Fruit fly (Drosophila melanogaster) whole organism, embryonic: Measurements from ENCODE around the gene CG33490.

Experiments
- Bgb ChIP-seq: fragments of 200-800 bp; sonication (Bioruptor generic); IDR thresholded peaks from 2 replicates; pipeline ENCODE4 v1.3.6; 2022; ENCODE audit warnings: missing biosample characterization, missing genetic modification characterization; ENCODE audit not compliant: partially characterized antibody
- CG10543 ChIP-seq: fragments of 200-800 bp; sonication (Bioruptor generic); optimal IDR thresholded peaks from 3 replicates; lab custom pipeline; 2017; ENCODE audit warnings: missing biosample characterization, mild to moderate bottlenecking, missing genetic modification characterization, moderate library complexity
- CG10565 ChIP-seq: fragments of 200-800 bp; sonication (Bioruptor generic); optimal IDR thresholded peaks from 3 replicates; lab custom pipeline; 2016; ENCODE audit warnings: missing biosample characterization, mild to moderate bottlenecking, missing genetic modification characterization
- CG11093 ChIP-seq: fragments of 200-800 bp; sonication (Bioruptor generic); IDR thresholded peaks from 3 replicates; pipeline ENCODE4 v1.3.6; 2022; ENCODE audit warnings: missing biosample characterization, missing genetic modification characterization
- CG12071 ChIP-seq: fragments of 200-800 bp; sonication (Bioruptor generic); optimal IDR thresholded peaks from 3 replicates; lab custom pipeline; 2018; ENCODE audit warnings: missing biosample characterization, mild to moderate bottlenecking, missing genetic modification characterization
- CG13894 ChIP-seq: fragments of 200-800 bp; sonication (Bioruptor generic); optimal IDR thresholded peaks from 3 replicates; lab custom pipeline; 2018; ENCODE audit warnings: missing biosample characterization, mild to moderate bottlenecking, missing genetic modification characterization, moderate library complexity
- CG14965 ChIP-seq: fragments of 200-800 bp; sonication (Bioruptor generic); optimal IDR thresholded peaks from 2 replicates; lab custom pipeline; 2016; ENCODE audit warnings: missing biosample characterization, missing genetic modification characterization, borderline replicate concordance
- CG15011 ChIP-seq: fragments of 200-800 bp; sonication (Bioruptor generic); optimal IDR thresholded peaks from 3 replicates; lab custom pipeline; 2018; ENCODE audit warnings: missing biosample characterization, mild to moderate bottlenecking, missing genetic modification characterization
- CG16813 ChIP-seq: fragments of 200-800 bp; sonication (Bioruptor generic); IDR thresholded peaks from 3 replicates; pipeline ENCODE4 v1.3.6; 2022; ENCODE audit warnings: missing biosample characterization, missing genetic modification characterization; ENCODE audit not compliant: partially characterized antibody
- CG1832 ChIP-seq: fragments of 200-800 bp; sonication (Bioruptor generic); optimal IDR thresholded peaks from 2 replicates; lab custom pipeline; 2017; ENCODE audit warnings: missing biosample characterization, mild to moderate bottlenecking, missing genetic modification characterization, inconsistent platforms
- CG2712 ChIP-seq: fragments of 200-800 bp; optimal IDR thresholded peaks from 3 replicates; lab custom pipeline; 2019; ENCODE audit warnings: missing biosample characterization, mild to moderate bottlenecking, missing genetic modification characterization, moderate library complexity
- CG30431 ChIP-seq: fragments of 200-800 bp; sonication (Bioruptor generic); optimal IDR thresholded peaks from 2 replicates; lab custom pipeline; 2017; ENCODE audit warnings: missing biosample characterization, missing genetic modification characterization
- CG3281 ChIP-seq: fragments of 200-800 bp; sonication (Bioruptor generic); optimal IDR thresholded peaks from 3 replicates; lab custom pipeline; 2017; ENCODE audit warnings: missing biosample characterization, mild to moderate bottlenecking, missing genetic modification characterization
- CG34376 ChIP-seq: fragments of 200-800 bp; sonication (Bioruptor generic); optimal IDR thresholded peaks from 2 replicates; lab custom pipeline; 2018; ENCODE audit warnings: missing biosample characterization, mild to moderate bottlenecking, missing genetic modification characterization
- CG3838 ChIP-seq: fragments of 200-800 bp; sonication (Bioruptor generic); optimal IDR thresholded peaks from 3 replicates; lab custom pipeline; 2016; ENCODE audit warnings: missing biosample characterization, missing genetic modification characterization
- CG7271 ChIP-seq: fragments of 200-800 bp; sonication (Bioruptor generic); optimal IDR thresholded peaks from 2 replicates; lab custom pipeline; 2018; ENCODE audit warnings: missing biosample characterization, mild to moderate bottlenecking, missing genetic modification characterization, moderate library complexity
- CG9609 ChIP-seq: fragments of 200-800 bp; sonication (Bioruptor generic); optimal IDR thresholded peaks from 3 replicates; lab custom pipeline; 2016; ENCODE audit warnings: missing biosample characterization, missing genetic modification characterization
- CG9797 ChIP-seq: fragments of 200-800 bp; sonication (Bioruptor generic); optimal IDR thresholded peaks from 3 replicates; lab custom pipeline; 2018; ENCODE audit warnings: missing biosample characterization, mild to moderate bottlenecking, missing genetic modification characterization
- Deaf1 ChIP-seq: fragments of 200-800 bp; optimal IDR thresholded peaks from 3 replicates; lab custom pipeline; 2019; ENCODE audit warnings: missing biosample characterization, mild to moderate bottlenecking, missing genetic modification characterization, moderate library complexity
- Dfd ChIP-seq, 2 experiments: fragments of >200 bp; optimal IDR thresholded peaks; 2 replicates each; lab custom pipeline; 2017; ENCODE audit warnings: missing biosample characterization in 2 of 2, missing genetic modification characterization in 2 of 2
- E2f1 ChIP-seq: fragments of 200-800 bp; sonication (Bioruptor generic); IDR thresholded peaks from 2 replicates; pipeline ENCODE4 v1.3.6; 2022; ENCODE audit warnings: missing biosample characterization, missing genetic modification characterization
- HLH54F ChIP-seq: fragments of 200-800 bp; sonication (Bioruptor generic); optimal IDR thresholded peaks from 3 replicates; lab custom pipeline; 2016; ENCODE audit warnings: missing biosample characterization, missing genetic modification characterization
- Hand ChIP-seq: fragments of 200-800 bp; sonication (Bioruptor generic); optimal IDR thresholded peaks from 2 replicates; lab custom pipeline; 2017; ENCODE audit warnings: mild to moderate bottlenecking, missing biosample characterization, missing genetic modification reagents, missing genetic modification characterization
- Hmr ChIP-seq: fragments of 200-800 bp; sonication (Bioruptor generic); optimal IDR thresholded peaks from 3 replicates; lab custom pipeline; 2017; ENCODE audit warnings: mild to moderate bottlenecking, missing biosample characterization, missing genetic modification reagents, missing genetic modification characterization
- Hmx ChIP-seq: fragments of 200-800 bp; sonication (Bioruptor generic); optimal IDR thresholded peaks from 2 replicates; lab custom pipeline; 2016; ENCODE audit warnings: missing biosample characterization, missing genetic modification characterization
- Lhr ChIP-seq: fragments of 200-800 bp; sonication (Bioruptor generic); optimal IDR thresholded peaks from 3 replicates; lab custom pipeline; 2017; ENCODE audit warnings: mild to moderate bottlenecking, missing biosample characterization, missing genetic modification reagents, missing genetic modification characterization
- Mes4 ChIP-seq: fragments of 200-800 bp; sonication (Bioruptor generic); optimal IDR thresholded peaks from 2 replicates; lab custom pipeline; 2016; ENCODE audit warnings: missing biosample characterization, missing genetic modification characterization
- Myb ChIP-seq: fragments of 200-800 bp; sonication (Bioruptor generic); optimal IDR thresholded peaks from 2 replicates; lab custom pipeline; 2016; ENCODE audit warnings: missing biosample characterization, missing genetic modification characterization
- NFAT ChIP-seq: fragments of 200-800 bp; sonication (Bioruptor generic); IDR thresholded peaks from 2 replicates; pipeline ENCODE4 v1.3.6; 2022; ENCODE audit warnings: missing biosample characterization, missing genetic modification characterization
- Ravus ChIP-seq: fragments of 200-800 bp; sonication (Bioruptor generic); IDR thresholded peaks from 2 replicates; pipeline ENCODE4 v1.3.6; 2022; ENCODE audit warnings: missing biosample characterization, missing genetic modification characterization
- Vsx1 ChIP-seq: fragments of 200-800 bp; sonication (Bioruptor generic); optimal IDR thresholded peaks from 2 replicates; lab custom pipeline; 2017; ENCODE audit warnings: missing biosample characterization, mild to moderate bottlenecking, missing genetic modification characterization, missing genetic modification reagents
- Xbp1 ChIP-seq: fragments of 200-800 bp; sonication (Bioruptor generic); optimal IDR thresholded peaks from 3 replicates; lab custom pipeline; 2016; ENCODE audit warnings: missing biosample characterization, mild to moderate bottlenecking, missing genetic modification characterization
- amos ChIP-seq: fragments of 200-800 bp; sonication (Bioruptor generic); IDR thresholded peaks from 2 replicates; pipeline ENCODE4 v1.3.6; 2022; ENCODE audit warnings: missing biosample characterization, missing genetic modification characterization; ENCODE audit not compliant: partially characterized antibody
- croc ChIP-seq: fragments of 200-800 bp; sonication (Bioruptor generic); conservative IDR thresholded peaks from 3 replicates; pipeline ENCODE4 v1.3.6; 2022; ENCODE audit warnings: missing biosample characterization, missing genetic modification characterization
- crol ChIP-seq: fragments of 200-800 bp; sonication (Bioruptor generic); IDR thresholded peaks from 2 replicates; pipeline ENCODE4 v1.3.6; 2022; ENCODE audit warnings: missing biosample characterization, missing genetic modification characterization
- crp ChIP-seq, 2 experiments: fragments of 200-800 bp; sonication (Bioruptor generic); optimal IDR thresholded peaks; 2 replicates in 1 of 2; 3 replicates in 1 of 2; lab custom pipeline; 2017; ENCODE audit warnings: missing biosample characterization in 2 of 2, missing genetic modification characterization in 2 of 2, mild to moderate bottlenecking in 1 of 2, moderate library complexity in 1 of 2
- gfzf ChIP-seq: fragments of 200-800 bp; sonication (Bioruptor generic); optimal IDR thresholded peaks from 2 replicates; lab custom pipeline; 2016; ENCODE audit warnings: missing biosample characterization, mild to moderate bottlenecking, missing genetic modification characterization, moderate library complexity
- lab ChIP-seq: fragments of 200-800 bp; sonication (Bioruptor generic); optimal IDR thresholded peaks from 3 replicates; lab custom pipeline; 2017; ENCODE audit warnings: missing biosample characterization, missing genetic modification characterization, mild to moderate bottlenecking, moderate library complexity, missing genetic modification reagents
- nerfin-2 ChIP-seq: fragments of 200-800 bp; sonication (Bioruptor generic); IDR thresholded peaks from 2 replicates; pipeline ENCODE4 v1.3.6; 2022; ENCODE audit warnings: missing biosample characterization, missing genetic modification characterization; ENCODE audit not compliant: partially characterized antibody
- pho ChIP-seq: fragments of 200-800 bp; sonication (Bioruptor generic); optimal IDR thresholded peaks from 2 replicates; lab custom pipeline; 2016; ENCODE audit warnings: missing biosample characterization, missing genetic modification characterization
- pita ChIP-seq: fragments of 200-800 bp; sonication (Bioruptor generic); optimal IDR thresholded peaks from 2 replicates; lab custom pipeline; 2017; ENCODE audit warnings: missing biosample characterization, mild to moderate bottlenecking, missing genetic modification characterization
- run ChIP-seq: fragments of 200-800 bp; sonication (Bioruptor generic); optimal IDR thresholded peaks from 3 replicates; lab custom pipeline; 2018; ENCODE audit warnings: missing biosample characterization, mild to moderate bottlenecking, missing genetic modification characterization
- sens ChIP-seq: fragments of 200-800 bp; sonication (Bioruptor generic); peaks from one replicate; lab custom pipeline; 2016; ENCODE audit warnings: missing biosample characterization, missing genetic modification characterization
- sim ChIP-seq: fragments of 200-800 bp; sonication (Bioruptor generic); IDR thresholded peaks from 2 replicates; pipeline ENCODE4 v1.3.6; 2022; ENCODE audit warnings: missing biosample characterization, missing genetic modification characterization
- sna ChIP-seq: fragments of 200-800 bp; sonication (Bioruptor generic); IDR thresholded peaks from 2 replicates; pipeline ENCODE4 v1.3.6; 2022; ENCODE audit warnings: missing biosample characterization, missing genetic modification characterization; ENCODE audit not compliant: partially characterized antibody
- tx ChIP-seq: fragments of 200-800 bp; sonication (Bioruptor generic); optimal IDR thresholded peaks from 2 replicates; lab custom pipeline; 2016; ENCODE audit warnings: missing biosample characterization, missing genetic modification characterization
- vfl ChIP-seq: fragments of 200-800 bp; sonication (Bioruptor generic); optimal IDR thresholded peaks from 2 replicates; lab custom pipeline; 2016; ENCODE audit warnings: missing biosample characterization, missing genetic modification characterization
- wdn ChIP-seq: fragments of 200-800 bp; sonication (Bioruptor generic); IDR thresholded peaks from 2 replicates; pipeline ENCODE4 v1.3.6; 2022; ENCODE audit warnings: missing biosample characterization, missing genetic modification characterization
- zen ChIP-seq: fragments of 200-800 bp; sonication (Bioruptor generic); optimal IDR thresholded peaks from 3 replicates; lab custom pipeline; 2018; ENCODE audit warnings: missing biosample characterization, mild to moderate bottlenecking, missing genetic modification characterization, moderate library complexity

Gene CG33490

DNA sequence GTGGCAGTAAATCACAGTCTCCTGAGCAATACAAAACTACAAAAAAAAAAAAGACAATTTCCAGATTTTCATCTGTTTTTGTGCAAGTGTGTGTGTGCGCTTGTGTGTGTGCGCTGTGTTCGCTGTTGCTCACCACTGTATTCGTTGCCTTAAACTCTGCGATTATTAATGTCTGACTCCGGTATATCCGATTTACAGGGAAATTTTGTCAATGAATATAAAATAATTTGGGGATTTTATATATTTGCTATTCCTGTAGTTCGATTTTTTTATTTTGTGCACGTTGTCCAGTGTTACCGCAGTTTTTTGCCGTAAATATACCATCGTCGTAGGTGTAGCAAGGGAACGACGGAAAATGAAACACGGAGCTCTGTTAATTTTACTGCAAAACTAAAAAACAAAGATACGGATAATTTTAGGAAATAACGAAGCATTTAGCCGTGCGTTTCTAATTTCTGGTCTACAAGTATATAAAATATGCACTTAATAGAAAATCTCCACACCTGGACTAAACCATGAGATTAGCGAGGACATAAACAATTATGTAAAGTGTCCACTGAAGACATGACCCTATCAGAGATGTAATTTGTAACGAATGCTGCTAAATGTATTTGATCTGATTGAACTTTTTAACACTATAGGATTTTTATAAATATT lies 34.8 kb upstream of the CG33490 start, which contains the start of gene Duba (continued):
- TF ChIP-seq CG16813 (GFP tag; lab: Robert Waterston, UW), result 0 out of 3 replicates have a peak, but pooled peaks have one; percentile 20
- no peak for TF ChIP-seq wdn
- peak; percentile 24 for TF ChIP-seq Xbp1 (GFP tag; lab: Kevin White, UChicago)
- no peak for TF ChIP-seq run
- no peak for TF ChIP-seq Ravus (GFP tag; lab: Robert Waterston, UW)
- no peak for TF ChIP-seq sim (GFP tag; lab: Robert Waterston, UW)
- TF ChIP-seq Hmr (GFP tag; lab: Kevin White, UChicago), result peak; percentile 2
- TF ChIP-seq E2f1, result no peak
- TF ChIP-seq Myb (GFP tag; lab: Kevin White, UChicago), result peak; percentile 40
- peak; percentile 10 for TF ChIP-seq zen
- no peak for TF ChIP-seq CG10543 (GFP tag; lab: Kevin White, UChicago)
- no peak for TF ChIP-seq CG9609 (GFP tag; lab: Kevin White, UChicago)
- TF ChIP-seq sens, result peak; percentile 87
- no peak for TF ChIP-seq CG30431 (GFP tag; lab: Kevin White, UChicago)
- no peak for TF ChIP-seq Hmx
- no peak for TF ChIP-seq CG3838 (GFP tag; lab: Kevin White, UChicago)
- TF ChIP-seq CG2712 (tag; lab: Kevin White, UChicago), result peak; percentile 43
- no peak for TF ChIP-seq tx
- no peak for TF ChIP-seq CG11093 (GFP tag; lab: Robert Waterston, UW)
- TF ChIP-seq CG9797 (GFP tag; lab: Kevin White, UChicago), result peak; percentile 55
- no peak for TF ChIP-seq CG7271 (tag; lab: Kevin White, UChicago)
- TF ChIP-seq amos (GFP tag; lab: Robert Waterston, UW), result 0 out of 2 replicates have a peak, but pooled peaks have one; percentile 11
- peak in 1 of 2 experiments; percentile 23 for TF ChIP-seq crp (GFP tag; optimal IDR thresholded peaks at IDR 0.05; lab: Kevin White, UChicago)
- no peak for TF ChIP-seq CG1832 (GFP tag; lab: Kevin White, UChicago)
- peak; percentile 63 for TF ChIP-seq pita (GFP tag; lab: Kevin White, UChicago)
- no peak for TF ChIP-seq CG14965
- no peak for TF ChIP-seq CG3281
- TF ChIP-seq Hand, result no peak
- peak; percentile 29; the same call in 1 of the 2 replicates for TF ChIP-seq Bgb (GFP tag; lab: Robert Waterston, UW)
- peak; percentile 56 for TF ChIP-seq Lhr (GFP tag; lab: Kevin White, UChicago)
- no peak for TF ChIP-seq CG10565 (GFP tag; lab: Kevin White, UChicago)
- TF ChIP-seq lab (GFP tag; lab: Kevin White, UChicago), result no peak
- peak; percentile 86 for TF ChIP-seq gfzf (GFP tag; lab: Kevin White, UChicago)
- TF ChIP-seq, all 482 proteins: peak for 58

DNA sequence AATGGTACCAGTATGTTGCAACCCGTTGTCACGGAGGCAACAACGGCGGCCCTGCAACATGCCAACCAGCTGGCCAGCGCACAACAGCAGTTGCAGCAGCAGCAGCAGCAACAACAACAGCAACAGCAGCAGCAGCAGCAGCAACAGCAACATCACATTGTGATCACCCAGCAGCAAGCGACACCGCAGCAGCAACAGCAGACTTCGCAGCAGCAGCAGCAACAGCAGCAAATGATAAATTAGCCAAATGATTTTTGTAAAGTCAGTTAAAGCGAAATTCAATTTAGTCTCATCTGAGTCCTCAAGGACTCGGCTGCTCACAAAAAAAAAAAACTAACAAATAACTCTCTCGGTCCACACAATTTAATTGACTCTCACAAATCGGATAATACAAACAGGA lies 29.8 kb upstream of the CG33490 start:
- peak in 1 of 2 experiments; percentile 83 for TF ChIP-seq Dfd (GFP tag; optimal IDR thresholded peaks at IDR 0.05; lab: Kevin White, UChicago)
- TF ChIP-seq HLH54F, result no peak
- no peak for TF ChIP-seq croc

DNA sequence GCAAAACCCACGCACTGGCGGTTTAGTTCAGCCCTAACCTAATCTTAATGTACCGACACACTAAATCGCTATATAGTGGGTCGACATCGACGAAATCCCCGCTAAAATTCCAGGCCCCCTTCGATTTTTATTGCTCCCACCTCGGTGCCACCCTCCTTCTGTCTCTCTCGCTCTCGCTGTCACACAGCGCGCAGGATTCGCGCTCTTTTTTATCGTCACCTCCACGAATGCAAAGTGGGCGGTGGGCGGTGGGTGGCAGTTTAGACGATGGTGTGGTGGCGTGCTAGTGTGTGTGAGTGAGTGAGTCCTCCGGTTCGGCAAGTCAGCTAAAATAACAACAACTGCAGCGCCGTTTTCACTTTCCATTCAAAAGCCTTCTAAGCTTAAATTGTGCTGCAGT lies 27.6 kb upstream of the CG33490 start:
- TF ChIP-seq Deaf1 (tag; lab: Kevin White, UChicago) (peak; percentile 56), vfl (GFP tag; lab: Kevin White, UChicago) (no peak), pho (GFP tag; lab: Kevin White, UChicago) (no peak), CG13894 (peak; percentile 36), Mes4 (GFP tag; lab: Kevin White, UChicago) (no peak), NFAT (GFP tag; lab: Robert Waterston, UW) (no peak), sna (GFP tag; lab: Robert Waterston, UW) (no peak), CG15011 (GFP tag; lab: Kevin White, UChicago) (no peak), CG9609 (GFP tag; lab: Kevin White, UChicago) (no peak), CG34376 (GFP tag; lab: Kevin White, UChicago) (no peak), nerfin-2 (GFP tag; lab: Robert Waterston, UW) (no peak), Vsx1 (GFP tag; lab: Kevin White, UChicago) (no peak), crol (GFP tag; lab: Robert Waterston, UW) (no peak), CG12071 (GFP tag; lab: Kevin White, UChicago) (peak; percentile 4)
